Fruit fly (Drosophila melanogaster) whole organism, embryonic: ENCODE measurements around the gene SP1173.
A peak's percentile ranks its signal among the peaks of the same experiment; 100 is the strongest.

ENCODE experiments used
- B-H1 ChIP-seq: fragments of 200-800 bp; sonication (Bioruptor generic); IDR thresholded peaks from 3 replicates; pipeline ENCODE4 v1.3.6; 2022; ENCODE audit warnings: missing biosample characterization, missing genetic modification characterization
- CG11560 ChIP-seq: fragments of 200-800 bp; sonication (Bioruptor generic); IDR thresholded peaks from 3 replicates; pipeline ENCODE4 v1.3.6; 2022; ENCODE audit warnings: missing biosample characterization, missing genetic modification characterization
- CG12219 ChIP-seq: fragments of 200-800 bp; sonication (Bioruptor generic); optimal IDR thresholded peaks from 3 replicates; lab custom pipeline; 2018; ENCODE audit warnings: missing biosample characterization, mild to moderate bottlenecking, missing genetic modification characterization
- CG12744 ChIP-seq: fragments of 200-800 bp; sonication (Bioruptor generic); optimal IDR thresholded peaks from 2 replicates; lab custom pipeline; 2016; ENCODE audit warnings: missing biosample characterization, missing genetic modification characterization
- CG13296 ChIP-seq: fragments of 200-800 bp; sonication (Bioruptor generic); optimal IDR thresholded peaks from 3 replicates; lab custom pipeline; 2018; ENCODE audit warnings: missing biosample characterization, mild to moderate bottlenecking, missing genetic modification characterization
- CG14441 ChIP-seq: fragments of 200-800 bp; sonication (Bioruptor generic); IDR thresholded peaks from 2 replicates; pipeline ENCODE4 v1.3.6; 2022; ENCODE audit warnings: missing biosample characterization, missing genetic modification characterization
- CG14965 ChIP-seq: fragments of 200-800 bp; sonication (Bioruptor generic); optimal IDR thresholded peaks from 2 replicates; lab custom pipeline; 2016; ENCODE audit warnings: missing biosample characterization, missing genetic modification characterization, borderline replicate concordance
- CG16815 ChIP-seq: fragments of 200-800 bp; sonication (Bioruptor generic); optimal IDR thresholded peaks from 3 replicates; lab custom pipeline; 2017; ENCODE audit warnings: missing biosample characterization, mild to moderate bottlenecking, missing genetic modification characterization
- CG17186 ChIP-seq: fragments of 200-800 bp; sonication (Bioruptor generic); optimal IDR thresholded peaks from 3 replicates; lab custom pipeline; 2017; ENCODE audit warnings: missing biosample characterization, missing genetic modification reagents, missing genetic modification characterization
- CG18011 ChIP-seq: fragments of 200-800 bp; sonication (Bioruptor generic); optimal IDR thresholded peaks from 2 replicates; lab custom pipeline; 2017; ENCODE audit warnings: missing biosample characterization, missing genetic modification characterization, mild to moderate bottlenecking, moderate library complexity, missing genotype
- CG2875 ChIP-seq: fragments of 200-800 bp; sonication (Bioruptor generic); optimal IDR thresholded peaks from 2 replicates; lab custom pipeline; 2017; ENCODE audit warnings: missing biosample characterization, mild to moderate bottlenecking, missing genetic modification characterization, missing genetic modification reagents
- CG3163 ChIP-seq: fragments of 200-800 bp; sonication (Bioruptor generic); optimal IDR thresholded peaks from 3 replicates; lab custom pipeline; 2016; ENCODE audit warnings: missing biosample characterization, missing genetic modification characterization
- CG33213 ChIP-seq: fragments of 200-800 bp; sonication (Bioruptor generic); optimal IDR thresholded peaks from 3 replicates; lab custom pipeline; 2016; ENCODE audit warnings: missing biosample characterization, missing genetic modification characterization
- CG4617 ChIP-seq: fragments of 200-800 bp; sonication (Bioruptor generic); optimal IDR thresholded peaks from 3 replicates; lab custom pipeline; 2016; ENCODE audit warnings: missing biosample characterization, missing genetic modification characterization, borderline replicate concordance
- CG5953 ChIP-seq: fragments of 200-800 bp; sonication (Bioruptor generic); IDR thresholded peaks from 2 replicates; pipeline ENCODE4 v1.3.6; 2022; ENCODE audit warnings: missing biosample characterization, missing genetic modification characterization
- CG8290 ChIP-seq, 3 experiments: fragments of 200-800 bp; sonication (Bioruptor generic); optimal IDR thresholded peaks; 2 replicates each; lab custom pipeline; 2016 to 2019; ENCODE audit warnings: missing biosample characterization in 3 of 3, missing genetic modification characterization in 3 of 3, mild to moderate bottlenecking in 2 of 3, moderate library complexity in 1 of 3
- CG8765 ChIP-seq: fragments of 200-800 bp; sonication (Bioruptor generic); IDR thresholded peaks from 2 replicates; pipeline ENCODE4 v1.3.6; 2022; ENCODE audit warnings: missing biosample characterization, missing genetic modification characterization
- CG9215 ChIP-seq: fragments of 200-800 bp; sonication (Bioruptor generic); IDR thresholded peaks from 2 replicates; pipeline ENCODE4 v1.3.6; 2022; ENCODE audit warnings: missing biosample characterization, missing genetic modification characterization
- ERR ChIP-seq: fragments of 200-800 bp; sonication (Bioruptor generic); optimal IDR thresholded peaks from 2 replicates; lab custom pipeline; 2016; ENCODE audit warnings: missing biosample characterization, missing genetic modification characterization
- H15 ChIP-seq: fragments of 200-800 bp; sonication (Bioruptor generic); IDR thresholded peaks from 3 replicates; pipeline ENCODE4 v1.3.6; 2022; ENCODE audit warnings: missing biosample characterization, missing genetic modification characterization
- Hand ChIP-seq: fragments of 200-800 bp; sonication (Bioruptor generic); optimal IDR thresholded peaks from 2 replicates; lab custom pipeline; 2017; ENCODE audit warnings: mild to moderate bottlenecking, missing biosample characterization, missing genetic modification reagents, missing genetic modification characterization
- Hey ChIP-seq: fragments of 200-800 bp; sonication (Bioruptor generic); optimal IDR thresholded peaks from 3 replicates; lab custom pipeline; 2018; ENCODE audit warnings: missing biosample characterization, mild to moderate bottlenecking, missing genetic modification characterization
- HmgD ChIP-seq: fragments of 200-800 bp; sonication (Bioruptor generic); optimal IDR thresholded peaks from 3 replicates; lab custom pipeline; 2016; ENCODE audit warnings: missing biosample characterization, missing genetic modification characterization
- Hmr ChIP-seq: fragments of 200-800 bp; sonication (Bioruptor generic); optimal IDR thresholded peaks from 3 replicates; lab custom pipeline; 2017; ENCODE audit warnings: mild to moderate bottlenecking, missing biosample characterization, missing genetic modification reagents, missing genetic modification characterization
- Myb ChIP-seq: fragments of 200-800 bp; sonication (Bioruptor generic); optimal IDR thresholded peaks from 2 replicates; lab custom pipeline; 2016; ENCODE audit warnings: missing biosample characterization, missing genetic modification characterization
- Poxn ChIP-seq: fragments of 200-800 bp; sonication (Bioruptor generic); IDR thresholded peaks from 2 replicates; pipeline ENCODE4 v1.3.6; 2022; ENCODE audit warnings: missing biosample characterization, missing genetic modification characterization
- TFAM ChIP-seq: fragments of 200-800 bp; sonication (Bioruptor generic); optimal IDR thresholded peaks from 2 replicates; lab custom pipeline; 2017; ENCODE audit warnings: missing biosample characterization, missing genetic modification characterization, inconsistent platforms
- Vsx1 ChIP-seq: fragments of 200-800 bp; sonication (Bioruptor generic); optimal IDR thresholded peaks from 2 replicates; lab custom pipeline; 2017; ENCODE audit warnings: missing biosample characterization, mild to moderate bottlenecking, missing genetic modification characterization, missing genetic modification reagents
- ash1 ChIP-seq: fragments of 200-800 bp; sonication (Bioruptor generic); optimal IDR thresholded peaks from 2 replicates; lab custom pipeline; 2018; ENCODE audit warnings: missing biosample characterization, mild to moderate bottlenecking, missing genetic modification characterization
- dati ChIP-seq: fragments of 200-800 bp; sonication (Bioruptor generic); IDR thresholded peaks from 2 replicates; pipeline ENCODE4 v1.3.6; 2022; ENCODE audit warnings: missing biosample characterization, missing genetic modification characterization
- esg ChIP-seq: fragments of 200-800 bp; sonication (Bioruptor generic); conservative IDR thresholded peaks from 2 replicates; pipeline ENCODE4 v1.3.6; 2022; ENCODE audit warnings: missing biosample characterization, missing genetic modification characterization
- fd102C ChIP-seq: fragments of 200-800 bp; sonication (Bioruptor generic); optimal IDR thresholded peaks from 2 replicates; lab custom pipeline; 2018; ENCODE audit warnings: missing biosample characterization, mild to moderate bottlenecking, missing genetic modification characterization, moderate library complexity
- gcm2 ChIP-seq: fragments of 200-800 bp; sonication (Bioruptor generic); optimal IDR thresholded peaks from 2 replicates; lab custom pipeline; 2016; ENCODE audit warnings: missing biosample characterization, missing genetic modification characterization
- hbn ChIP-seq: fragments of 200-800 bp; sonication (Bioruptor generic); IDR thresholded peaks from 2 replicates; pipeline ENCODE4 v1.3.6; 2022; ENCODE audit warnings: missing biosample characterization, missing genetic modification characterization; ENCODE audit not compliant: partially characterized antibody
- jigr1 ChIP-seq: fragments of 200-800 bp; sonication (Bioruptor generic); IDR thresholded peaks from 3 replicates; pipeline ENCODE4 v1.3.6; 2022; ENCODE audit warnings: missing biosample characterization, missing genetic modification characterization
- nom ChIP-seq: fragments of 200-800 bp; sonication (Bioruptor generic); optimal IDR thresholded peaks from 2 replicates; lab custom pipeline; 2017; ENCODE audit warnings: missing biosample characterization, missing genetic modification characterization, mild to moderate bottlenecking, moderate library complexity, missing genetic modification reagents
- pan ChIP-seq, 4 experiments: fragments of >200 bp in 3 of 4; fragments of 200-800 bp in 1 of 4; sonication (Bioruptor generic) in 1 of 4; optimal IDR thresholded peaks in 3 of 4; IDR thresholded peaks in 1 of 4; 2 replicates each; pipeline versions ENCODE4 v1.3.6 to Lab custom; 2017 to 2022; ENCODE audit warnings: missing biosample characterization in 2 of 4, missing genetic modification characterization in 2 of 4, mixed read lengths in 1 of 4
- peb ChIP-seq: fragments of 200-800 bp; sonication (Bioruptor generic); IDR thresholded peaks from 2 replicates; pipeline ENCODE4 v1.3.6; 2022; ENCODE audit warnings: missing biosample characterization, missing genetic modification characterization
- prd ChIP-seq, 3 experiments: fragments of >200 bp in 2 of 3; fragments of 200-800 bp in 1 of 3; sonication (Bioruptor generic) in 1 of 3; optimal IDR thresholded peaks in 2 of 3; IDR thresholded peaks in 1 of 3; 2 replicates in 2 of 3; 3 replicates in 1 of 3; pipeline versions ENCODE4 v1.3.6 to Lab custom; 2017 to 2022; ENCODE audit warnings: missing biosample characterization in 1 of 3, missing genetic modification characterization in 1 of 3
- rib ChIP-seq: fragments of 200-800 bp; sonication (Bioruptor generic); IDR thresholded peaks from 2 replicates; pipeline ENCODE4 v1.3.6; 2022; ENCODE audit warnings: missing biosample characterization, missing genetic modification characterization
- scrt ChIP-seq: fragments of 200-800 bp; sonication (Bioruptor generic); optimal IDR thresholded peaks from 2 replicates; lab custom pipeline; 2018; ENCODE audit warnings: missing biosample characterization, mild to moderate bottlenecking, missing genetic modification characterization, moderate library complexity
- sd ChIP-seq: fragments of 200-800 bp; sonication (Bioruptor generic); optimal IDR thresholded peaks from 3 replicates; lab custom pipeline; 2018; ENCODE audit warnings: missing biosample characterization, mild to moderate bottlenecking, missing genetic modification characterization, moderate library complexity
- slou ChIP-seq: fragments of 200-800 bp; sonication (Bioruptor generic); optimal IDR thresholded peaks from 3 replicates; lab custom pipeline; 2016; ENCODE audit warnings: missing biosample characterization, missing genetic modification characterization
- slp2 ChIP-seq: fragments of 200-800 bp; sonication (Bioruptor generic); optimal IDR thresholded peaks from 2 replicates; lab custom pipeline; 2016; ENCODE audit warnings: missing biosample characterization, missing genetic modification characterization
- sqz ChIP-seq: fragments of 200-800 bp; sonication (Bioruptor generic); optimal IDR thresholded peaks from 3 replicates; lab custom pipeline; 2018; ENCODE audit warnings: missing biosample characterization, mild to moderate bottlenecking, missing genetic modification characterization
- wor ChIP-seq: fragments of 200-800 bp; sonication (Bioruptor generic); IDR thresholded peaks from 2 replicates; pipeline ENCODE4 v1.3.6; 2022; ENCODE audit warnings: missing biosample characterization, missing genetic modification characterization
- zf30C ChIP-seq: fragments of 200-800 bp; sonication (Bioruptor generic); optimal IDR thresholded peaks from 3 replicates; lab custom pipeline; 2018; ENCODE audit warnings: missing biosample characterization, mild to moderate bottlenecking, missing genetic modification characterization

The SP1173 gene

dm6 chr3L:6752278-6753096 lies 49.2 kb upstream of the SP1173 start, which contains the start of the genes velo and Sbds (continued):
- no peak for TF ChIP-seq CG8290 (GFP tag; optimal IDR thresholded peaks at IDR 0.05; lab: Kevin White, UChicago)
- TF ChIP-seq CG8290 (tag; optimal IDR thresholded peaks at IDR 0.05; lab: Kevin White, UChicago): no peak
- TF ChIP-seq pan (optimal IDR thresholded peaks at IDR 0.05; lab: Kevin White, UChicago): no peak
- peak in 1 of 2 experiments; percentile 22 for TF ChIP-seq pan (GFP tag; optimal IDR thresholded peaks at IDR 0.05 in 1 of 2, IDR thresholded peaks at IDR 0.05 in 1 of 2)
- 0 out of 2 replicates have a peak, but pooled peaks have one; percentile 18 for TF ChIP-seq CG8765 (GFP tag; lab: Robert Waterston, UW)
- TF ChIP-seq wor (GFP tag; lab: Robert Waterston, UW): no peak
- peak; percentile 14 for TF ChIP-seq ERR (GFP tag; lab: Kevin White, UChicago)
- no peak for TF ChIP-seq Hey (tag; lab: Kevin White, UChicago)
- peak; percentile 25 for TF ChIP-seq Myb
- TF ChIP-seq rib: peak; percentile 56
- no peak for TF ChIP-seq slp2 (GFP tag; lab: Kevin White, UChicago)
- no peak for TF ChIP-seq CG3163 (GFP tag; lab: Kevin White, UChicago)
- TF ChIP-seq H15 (GFP tag; lab: Robert Waterston, UW): 0 out of 3 replicates have a peak, but pooled peaks have one; percentile 12
- peak; percentile 57 for TF ChIP-seq HmgD (GFP tag; lab: Kevin White, UChicago)
- TF ChIP-seq CG16815 (GFP tag; lab: Kevin White, UChicago): no peak
- TF ChIP-seq ash1: peak; percentile 17
- TF ChIP-seq dati (GFP tag; lab: Robert Waterston, UW): no peak
- TF ChIP-seq CG14441 (GFP tag; lab: Robert Waterston, UW): 0 out of 2 replicates have a peak, but pooled peaks have one; percentile 14
- TF ChIP-seq CG18011 (GFP tag; lab: Kevin White, UChicago): no peak
- TF ChIP-seq sqz (GFP tag; lab: Kevin White, UChicago): peak; percentile 90
- TF ChIP-seq CG5953: no peak
- no peak for TF ChIP-seq jigr1
- TF ChIP-seq Poxn (GFP tag; lab: Robert Waterston, UW): no peak
- TF ChIP-seq scrt (GFP tag; lab: Kevin White, UChicago): peak; percentile 23
- TF ChIP-seq CG2875 (GFP tag; lab: Kevin White, UChicago): no peak
- no peak for TF ChIP-seq zf30C (GFP tag; lab: Kevin White, UChicago)
- TF ChIP-seq peb (GFP tag; lab: Robert Waterston, UW): no peak
- peak; percentile 24 for TF ChIP-seq fd102C (GFP tag; lab: Kevin White, UChicago)
- TF ChIP-seq CG33213 (GFP tag; lab: Kevin White, UChicago): peak; percentile 3
- TF ChIP-seq Vsx1 (GFP tag; lab: Kevin White, UChicago): no peak
- no peak for TF ChIP-seq CG14965
- no peak for TF ChIP-seq CG12744 (GFP tag; lab: Kevin White, UChicago)
- no peak for TF ChIP-seq CG12219 (GFP tag; lab: Kevin White, UChicago)
- TF ChIP-seq nom (GFP tag; lab: Kevin White, UChicago): no peak
- TF ChIP-seq sd (tag; lab: Kevin White, UChicago): peak; percentile 33
- peak; percentile 69 for TF ChIP-seq hbn (GFP tag; lab: Robert Waterston, UW)
- TF ChIP-seq CG4617 (GFP tag; lab: Kevin White, UChicago): peak; percentile 42
- TF ChIP-seq TFAM (GFP tag; lab: Kevin White, UChicago): no peak
- TF ChIP-seq CG13296 (GFP tag; lab: Kevin White, UChicago): peak; percentile 61
- TF ChIP-seq CG11560 (tag; lab: Robert Waterston, UW): no peak
- TF ChIP-seq CG9215 (GFP tag; lab: Robert Waterston, UW): peak; percentile 100
- TF ChIP-seq CG17186 (GFP tag; lab: Kevin White, UChicago): peak; percentile 0
- TF ChIP-seq slou: no peak
- TF ChIP-seq gcm2: no peak
- peak; percentile 32 for TF ChIP-seq Hmr (GFP tag; lab: Kevin White, UChicago)
- TF ChIP-seq Hand (GFP tag; lab: Kevin White, UChicago): no peak
- no peak for TF ChIP-seq B-H1 (GFP tag; lab: Robert Waterston, UW)
- TF ChIP-seq esg: no peak
- TF ChIP-seq prd (optimal IDR thresholded peaks at IDR 0.05; lab: Kevin White, UChicago): no peak
- TF ChIP-seq prd (GFP tag; IDR thresholded peaks at IDR 0.05; lab: Robert Waterston, UW): peak; percentile 54; the same call in 2 of the 3 replicates
